Worm (Caenorhabditis elegans): ENCODE data around the gene haf-2.

haf-2 gene

DNA sequence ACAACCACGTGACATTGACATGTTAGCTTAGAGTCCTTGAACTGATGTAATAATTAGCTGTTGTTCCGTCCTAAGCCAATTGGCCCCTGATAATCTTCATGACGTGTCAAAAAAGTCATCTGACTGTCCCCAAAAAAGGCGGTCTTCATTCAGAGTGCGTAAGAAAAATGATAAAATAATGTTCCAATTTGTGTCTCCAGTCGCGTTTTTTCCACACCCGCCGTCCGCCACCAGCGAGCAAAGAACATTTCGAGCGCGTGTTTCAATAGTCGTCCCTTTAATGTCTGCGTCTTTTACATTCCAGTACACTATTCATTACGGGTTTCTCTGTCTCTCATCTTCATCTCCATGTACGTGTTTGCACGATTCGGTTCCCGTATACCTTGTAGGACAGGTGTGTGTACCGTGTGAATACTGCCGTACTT lies 18.7 kb downstream of the haf-2 start:
- TF ChIP-seq daf-12 (tag; optimal IDR thresholded peaks at IDR 0.05) = no peak
- no peak for TF ChIP-seq nhr-11 (tag; optimal IDR thresholded peaks at IDR 0.05)
- TF ChIP-seq nhr-12 (tag; optimal IDR thresholded peaks at IDR 0.05) = no peak
- TF ChIP-seq aly-2 (tag; optimal IDR thresholded peaks at IDR 0.05) = no peak
- TF ChIP-seq nhr-25 (tag; optimal IDR thresholded peaks at IDR 0.05) = peak; percentile 90
- peak; percentile 72 for TF ChIP-seq nfya-1 (tag; optimal IDR thresholded peaks at IDR 0.05; ENCODE audit: insufficient read depth)
- peak; percentile 67 for TF ChIP-seq lin-39 (tag; optimal IDR thresholded peaks at IDR 0.05)
- TF ChIP-seq sea-2 (GFP tag; optimal IDR thresholded peaks at IDR 0.05) = no peak
- TF ChIP-seq tbx-2 (tag; optimal IDR thresholded peaks at IDR 0.05) = peak; percentile 75
- no peak for TF ChIP-seq nhr-67 (tag; optimal IDR thresholded peaks at IDR 0.05)
- TF ChIP-seq snpc-4 (tag; optimal IDR thresholded peaks at IDR 0.05) = peak; percentile 37
- no peak for TF ChIP-seq egl-27 (tag; optimal IDR thresholded peaks at IDR 0.05)
- TF ChIP-seq ztf-11 (tag; optimal IDR thresholded peaks at IDR 0.05) = no peak
- no peak for TF ChIP-seq elt-1 (tag; optimal IDR thresholded peaks at IDR 0.05)
- peak; percentile 91 for TF ChIP-seq pha-4 (tag; optimal IDR thresholded peaks at IDR 0.05)
- peak; percentile 17 for TF ChIP-seq ama-1 (optimal IDR thresholded peaks at IDR 0.05)
- TF ChIP-seq R02D3.7 (tag; optimal IDR thresholded peaks at IDR 0.05) = peak; percentile 10
- TF ChIP-seq ceh-16 (tag; optimal IDR thresholded peaks at IDR 0.05) = no peak
- no peak for TF ChIP-seq egl-5 (tag; optimal IDR thresholded peaks at IDR 0.05)
- no peak for TF ChIP-seq fos-1 (tag; optimal IDR thresholded peaks at IDR 0.05)
- TF ChIP-seq ceh-28 (tag; optimal IDR thresholded peaks at IDR 0.05) = peak; percentile 67
- TF ChIP-seq elt-2 (tag; optimal IDR thresholded peaks at IDR 0.05) = peak; percentile 94
- no peak for TF ChIP-seq ZK546.5 (tag; optimal IDR thresholded peaks at IDR 0.05)
- TF ChIP-seq nhr-23 (tag; optimal IDR thresholded peaks at IDR 0.05) = peak; percentile 92
- TF ChIP-seq unc-62 (GFP tag; optimal IDR thresholded peaks at IDR 0.05) = no peak
- no peak for TF ChIP-seq nhr-77 (tag; optimal IDR thresholded peaks at IDR 0.05)
- peak; percentile 2 for TF ChIP-seq lin-15B (tag; optimal IDR thresholded peaks at IDR 0.05)
- TF ChIP-seq jun-1 (tag; optimal IDR thresholded peaks at IDR 0.05) = peak; percentile 83
- TF ChIP-seq eor-1 (tag; optimal IDR thresholded peaks at IDR 0.05) = no peak
- no peak for TF ChIP-seq skn-1 (tag; optimal IDR thresholded peaks at IDR 0.05)
- no peak for TF ChIP-seq ceh-9 (tag; optimal IDR thresholded peaks at IDR 0.05)
- no peak for TF ChIP-seq nhr-28 (tag; optimal IDR thresholded peaks at IDR 0.05)
- TF ChIP-seq fkh-10 (GFP tag; optimal IDR thresholded peaks at IDR 0.05) = no peak
- no peak for TF ChIP-seq mml-1 (tag; optimal IDR thresholded peaks at IDR 0.05)
- peak; percentile 95 for TF ChIP-seq pqm-1 (tag; optimal IDR thresholded peaks at IDR 0.05)
- TF ChIP-seq nhr-43 (tag; optimal IDR thresholded peaks at IDR 0.05; ENCODE audit: poor library complexity, severe bottlenecking) = peak; percentile 99
- peak; percentile 61 for TF ChIP-seq hmg-11 (tag; optimal IDR thresholded peaks at IDR 0.05)
- peak in 2 of 3 experiments; percentile 34 to 69 for TF ChIP-seq elt-3 (tag; optimal IDR thresholded peaks at IDR 0.05)
- TF ChIP-seq nhr-237 (tag; optimal IDR thresholded peaks at IDR 0.05) = no peak
- peak; percentile 63 for TF ChIP-seq mdl-1 (tag; optimal IDR thresholded peaks at IDR 0.05)
- no peak for TF ChIP-seq unc-39 (tag; optimal IDR thresholded peaks at IDR 0.05)
- no peak for TF ChIP-seq ceh-82 (tag; optimal IDR thresholded peaks at IDR 0.05)
- peak; percentile 66 for TF ChIP-seq lsy-12 (tag; optimal IDR thresholded peaks at IDR 0.05)
- no peak for TF ChIP-seq zag-1 (tag; optimal IDR thresholded peaks at IDR 0.05)
- no peak for TF ChIP-seq nhr-76 (tag; optimal IDR thresholded peaks at IDR 0.05)
- TF ChIP-seq ztf-4 (tag; optimal IDR thresholded peaks at IDR 0.05) = peak; percentile 53
- TF ChIP-seq fkh-2 (tag; optimal IDR thresholded peaks at IDR 0.05) = no peak

DNA sequence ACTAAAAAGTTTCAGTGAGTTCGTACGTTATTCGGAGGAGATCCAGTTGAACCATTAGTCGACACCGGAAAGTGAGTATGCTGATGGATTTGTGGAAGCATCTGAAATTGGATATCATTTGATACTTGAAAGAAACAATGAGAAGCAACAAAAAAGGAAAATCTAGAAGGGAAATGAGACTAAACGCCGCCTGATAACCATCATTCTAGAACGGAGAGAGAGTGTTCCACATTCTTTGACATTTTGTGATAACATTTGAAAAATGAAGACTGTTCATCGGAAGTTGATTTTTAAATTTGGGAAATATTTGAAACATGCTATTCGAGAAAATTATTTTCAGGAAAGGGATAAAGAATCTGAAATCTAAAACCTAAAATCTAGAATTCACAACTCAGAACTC lies 25.0 kb downstream of the haf-2 start, which contains the start of gene npax-1:
TSS of gene npax-1 (minus strand) at position 101 of the 400 bp plus-strand sequence.
- TF ChIP-seq sea-2 (GFP tag; optimal IDR thresholded peaks at IDR 0.05) = no peak
- TF ChIP-seq ceh-16 (tag; optimal IDR thresholded peaks at IDR 0.05) = no peak
- no peak for TF ChIP-seq skn-1 (tag; optimal IDR thresholded peaks at IDR 0.05)
- TF ChIP-seq nhr-43 (tag; optimal IDR thresholded peaks at IDR 0.05; ENCODE audit: poor library complexity, severe bottlenecking) = no peak
